Worm (Caenorhabditis elegans) whole organism, mixed stage, embryonic: ENCODE data around the gene Y75B7B.2.

Experiments
- M03D4.4 ChIP-seq: sonication (generic microtip); optimal IDR thresholded peaks from 2 replicates; lab custom pipeline; 2017; ENCODE audit warnings: mild to moderate bottlenecking, missing genetic modification characterization, missing compliant biosample characterization
- bed-3 ChIP-seq: fragments of 200-800 bp; sonication (Bioruptor generic); optimal IDR thresholded peaks from 3 replicates; lab custom pipeline; 2018; ENCODE audit warnings: mild to moderate bottlenecking, missing genetic modification characterization, moderate library complexity, missing compliant biosample characterization
- blmp-1 ChIP-seq: fragments of 150-350 bp; optimal IDR thresholded peaks from 2 replicates; lab custom pipeline; 2014; ENCODE audit warnings: missing biosample characterization, missing genetic modification characterization
- ceh-43 ChIP-seq: fragments of 200-800 bp; sonication (Bioruptor generic); optimal IDR thresholded peaks from 2 replicates; lab custom pipeline; 2018; ENCODE audit warnings: mild to moderate bottlenecking, missing genetic modification characterization, moderate library complexity, missing compliant biosample characterization
- ceh-83 ChIP-seq: fragments of 200-800 bp; sonication (Bioruptor generic); optimal IDR thresholded peaks from 2 replicates; lab custom pipeline; 2018; ENCODE audit warnings: mild to moderate bottlenecking, missing genetic modification characterization, missing compliant biosample characterization
- ces-1 ChIP-seq: fragments of 150-350 bp; optimal IDR thresholded peaks from 2 replicates; lab custom pipeline; 2014; ENCODE audit warnings: missing biosample characterization, missing genetic modification reagents, missing genetic modification characterization
- cnd-1 ChIP-seq: fragments of 200-800 bp; sonication (Bioruptor generic); optimal IDR thresholded peaks from 2 replicates; lab custom pipeline; 2018; ENCODE audit warnings: mild to moderate bottlenecking, missing genetic modification characterization, missing compliant biosample characterization
- drap-1 ChIP-seq: fragments of 200-800 bp; sonication (Bioruptor generic); optimal IDR thresholded peaks from 3 replicates; lab custom pipeline; 2018; ENCODE audit warnings: mild to moderate bottlenecking, missing genetic modification characterization, missing compliant biosample characterization
- elt-1 ChIP-seq: sonication (generic microtip); optimal IDR thresholded peaks from 2 replicates; lab custom pipeline; 2017; ENCODE audit warnings: missing genetic modification characterization, mild to moderate bottlenecking, missing compliant biosample characterization, antibody characterized with exemption, moderate library complexity, borderline replicate concordance; ENCODE audit not compliant: insufficient read depth
- elt-3 ChIP-seq: fragments of 150-350 bp; optimal IDR thresholded peaks from 2 replicates; lab custom pipeline; 2014; ENCODE audit warnings: missing biosample characterization, missing genetic modification characterization
- flh-1 ChIP-seq: fragments of 200-800 bp; sonication (Bioruptor generic); optimal IDR thresholded peaks from 2 replicates; lab custom pipeline; 2018; ENCODE audit warnings: mild to moderate bottlenecking, missing genetic modification characterization, moderate library complexity, missing compliant biosample characterization
- hlh-1 ChIP-seq: fragments of 150-350 bp; optimal IDR thresholded peaks from 2 replicates; lab custom pipeline; 2014; ENCODE audit warnings: missing biosample characterization, missing genetic modification reagents, missing genetic modification characterization
- lin-32 ChIP-seq: fragments of 200-800 bp; sonication (Bioruptor generic); optimal IDR thresholded peaks from 2 replicates; lab custom pipeline; 2018; ENCODE audit warnings: mild to moderate bottlenecking, missing genetic modification characterization, missing compliant biosample characterization
- lsy-2 ChIP-seq: fragments of 150-350 bp; optimal IDR thresholded peaks from 2 replicates; lab custom pipeline; 2014; ENCODE audit warnings: missing biosample characterization, missing genetic modification characterization
- mab-5 ChIP-seq: fragments of 150-350 bp; optimal IDR thresholded peaks from 2 replicates; lab custom pipeline; 2014; ENCODE audit warnings: missing biosample characterization, missing genetic modification characterization
- mep-1 ChIP-seq: fragments of 150-350 bp; optimal IDR thresholded peaks from 2 replicates; lab custom pipeline; 2017; ENCODE audit warnings: missing biosample characterization, missing genetic modification reagents, missing genetic modification characterization, inconsistent platforms
- mls-2 ChIP-seq: sonication (generic microtip); optimal IDR thresholded peaks from 2 replicates; lab custom pipeline; 2016; ENCODE audit warnings: mild to moderate bottlenecking, missing genetic modification characterization, moderate library complexity, missing compliant biosample characterization
- nhr-12 ChIP-seq: fragments of 150-350 bp; optimal IDR thresholded peaks from 2 replicates; lab custom pipeline; 2014; ENCODE audit warnings: missing biosample characterization, missing genetic modification characterization
- nhr-2 ChIP-seq: fragments of 150-350 bp; optimal IDR thresholded peaks from 2 replicates; lab custom pipeline; 2014; ENCODE audit warnings: missing biosample characterization, missing genetic modification characterization
- nhr-237 ChIP-seq: fragments of 150-350 bp; optimal IDR thresholded peaks from 2 replicates; lab custom pipeline; 2014; ENCODE audit warnings: missing biosample characterization, missing genetic modification characterization
- nhr-28 ChIP-seq: fragments of 150-350 bp; optimal IDR thresholded peaks from 2 replicates; lab custom pipeline; 2014; ENCODE audit warnings: missing biosample characterization, missing genetic modification characterization
- nhr-76 ChIP-seq: sonication (generic microtip); optimal IDR thresholded peaks from 2 replicates; lab custom pipeline; 2017; ENCODE audit warnings: missing biosample characterization, missing genetic modification characterization
- pha-4 ChIP-seq: fragments of 150-350 bp; optimal IDR thresholded peaks from 2 replicates; lab custom pipeline; 2018; ENCODE audit warnings: missing biosample characterization, missing genetic modification reagents, missing genetic modification characterization
- sem-2 ChIP-seq: fragments of 200-800 bp; sonication (Bioruptor generic); optimal IDR thresholded peaks from 2 replicates; lab custom pipeline; 2018; ENCODE audit warnings: mild to moderate bottlenecking, missing genetic modification characterization, missing compliant biosample characterization
- snpc-4 ChIP-seq: fragments of 150-350 bp; optimal IDR thresholded peaks from 2 replicates; lab custom pipeline; 2014; ENCODE audit warnings: missing biosample characterization, missing genetic modification characterization
- sptf-1 ChIP-seq: sonication (generic microtip); optimal IDR thresholded peaks from 2 replicates; lab custom pipeline; 2017; ENCODE audit warnings: mild to moderate bottlenecking, missing genetic modification characterization, moderate library complexity, missing compliant biosample characterization
- tbx-8 ChIP-seq: fragments of 200-800 bp; sonication (Bioruptor generic); optimal IDR thresholded peaks from 2 replicates; lab custom pipeline; 2018; ENCODE audit warnings: mild to moderate bottlenecking, missing genetic modification characterization, moderate library complexity, missing compliant biosample characterization
- unc-120 ChIP-seq: sonication (generic microtip); optimal IDR thresholded peaks from 2 replicates; lab custom pipeline; 2017; ENCODE audit warnings: missing genetic modification characterization, missing compliant biosample characterization; ENCODE audit not compliant: poor library complexity, severe bottlenecking
- unc-39 ChIP-seq: fragments of 150-350 bp; optimal IDR thresholded peaks from 2 replicates; lab custom pipeline; 2014; ENCODE audit warnings: missing biosample characterization, missing genetic modification characterization
- zip-8 ChIP-seq: fragments of 150-350 bp; optimal IDR thresholded peaks from 2 replicates; lab custom pipeline; 2014; ENCODE audit warnings: missing biosample characterization, missing genetic modification characterization

The Y75B7B.2 gene

DNA sequence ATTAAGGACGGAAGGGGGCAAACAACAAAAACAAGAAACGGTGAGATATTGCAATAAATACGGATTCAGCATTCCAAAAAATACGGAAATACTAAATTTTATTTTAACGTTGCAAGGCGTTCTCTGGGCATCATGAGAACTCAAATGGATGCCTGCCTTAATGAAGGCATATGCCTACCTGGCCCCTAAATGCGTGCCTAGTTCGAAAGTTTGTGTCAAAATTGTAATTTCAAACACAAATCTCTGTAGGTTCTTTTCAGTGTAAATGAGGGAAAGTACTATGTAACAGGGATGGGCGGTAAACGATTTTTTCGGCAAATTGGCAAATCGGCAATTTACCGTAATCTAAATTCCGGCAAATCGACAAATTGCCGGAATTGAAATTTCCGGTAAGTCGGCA is 26.3 kb upstream of the Y75B7B.2 start:
- TF ChIP-seq pha-4 (tag; lab: Kevin White, UChicago) = no peak
- TF ChIP-seq lin-32 (GFP tag; lab: Kevin White, UChicago) = no peak
- no peak for TF ChIP-seq ces-1 (GFP tag; lab: Kevin White, UChicago)
- no peak for TF ChIP-seq zip-8
- no peak for TF ChIP-seq sem-2 (GFP tag; lab: Kevin White, UChicago)
- no peak for TF ChIP-seq unc-39 (tag; lab: Kevin White, UChicago)
- no peak for TF ChIP-seq unc-120 (tag; lab: Kevin White, UChicago)
- TF ChIP-seq nhr-12 (tag; lab: Kevin White, UChicago) = no peak
- TF ChIP-seq mls-2 (tag; lab: Kevin White, UChicago) = no peak
- no peak for TF ChIP-seq flh-1 (GFP tag; lab: Kevin White, UChicago)
- TF ChIP-seq elt-3 (tag; lab: Kevin White, UChicago) = no peak
- no peak for TF ChIP-seq M03D4.4 (tag; lab: Kevin White, UChicago)
- no peak for TF ChIP-seq ceh-83 (GFP tag; lab: Kevin White, UChicago)
- no peak for TF ChIP-seq bed-3 (GFP tag; lab: Kevin White, UChicago)
- no peak for TF ChIP-seq nhr-237 (tag; lab: Kevin White, UChicago)

DNA sequence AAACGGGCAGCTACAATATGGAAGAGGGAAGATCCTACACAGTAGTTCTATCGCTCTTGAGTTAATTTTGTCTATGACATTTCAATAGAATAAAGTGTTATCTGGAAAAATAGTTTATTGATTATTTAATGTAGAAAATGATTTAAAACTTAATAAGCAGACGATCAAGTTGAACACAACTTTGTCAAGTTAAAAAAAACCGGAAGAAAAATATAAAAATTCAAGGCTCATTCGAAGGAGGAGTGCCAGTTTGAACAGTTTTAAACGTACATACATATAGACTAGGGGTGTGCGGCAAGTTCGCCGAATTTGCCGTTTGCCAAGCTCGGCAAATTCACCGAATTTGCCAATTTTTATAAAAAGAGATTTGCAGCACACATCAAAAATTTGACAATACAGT is 23.4 kb upstream of the Y75B7B.2 start, which contains the start of gene egl-2:
Gene egl-2, minus strand, starts transcription at position 101 of the 400 bp plus-strand sequence.
- no peak for TF ChIP-seq lsy-2
- TF ChIP-seq ceh-43 (GFP tag; lab: Kevin White, UChicago) = no peak
- no peak for TF ChIP-seq elt-1 (tag; lab: Kevin White, UChicago)
- TF ChIP-seq sptf-1 (tag; lab: Kevin White, UChicago) = no peak
- no peak for TF ChIP-seq snpc-4
- TF ChIP-seq mls-2 (tag; lab: Kevin White, UChicago) = no peak
- no peak for TF ChIP-seq blmp-1 (tag; lab: Kevin White, UChicago)
- TF ChIP-seq sem-2 (GFP tag; lab: Kevin White, UChicago) = no peak
- TF ChIP-seq nhr-76 = no peak
- TF ChIP-seq hlh-1 (tag; lab: Kevin White, UChicago) = no peak
- TF ChIP-seq nhr-2 (tag; lab: Kevin White, UChicago) = no peak
- TF ChIP-seq pha-4 (tag; lab: Kevin White, UChicago) = no peak
- TF ChIP-seq flh-1 (GFP tag; lab: Kevin White, UChicago) = no peak
- no peak for TF ChIP-seq cnd-1 (tag; lab: Kevin White, UChicago)
- no peak for TF ChIP-seq nhr-28 (tag; lab: Kevin White, UChicago)
- TF ChIP-seq unc-120 (tag; lab: Kevin White, UChicago) = no peak
- TF ChIP-seq, all 35 proteins: peak for 0

ce11 chrV:1287276-1287675 is 11.5 kb upstream of the Y75B7B.2 start:
- TF ChIP-seq sptf-1 (tag; lab: Kevin White, UChicago) (no peak), tbx-8 (no peak), hlh-1 (tag; lab: Kevin White, UChicago) (no peak), pha-4 (tag; lab: Kevin White, UChicago) (no peak), zip-8 (no peak), mep-1 (no peak)

DNA sequence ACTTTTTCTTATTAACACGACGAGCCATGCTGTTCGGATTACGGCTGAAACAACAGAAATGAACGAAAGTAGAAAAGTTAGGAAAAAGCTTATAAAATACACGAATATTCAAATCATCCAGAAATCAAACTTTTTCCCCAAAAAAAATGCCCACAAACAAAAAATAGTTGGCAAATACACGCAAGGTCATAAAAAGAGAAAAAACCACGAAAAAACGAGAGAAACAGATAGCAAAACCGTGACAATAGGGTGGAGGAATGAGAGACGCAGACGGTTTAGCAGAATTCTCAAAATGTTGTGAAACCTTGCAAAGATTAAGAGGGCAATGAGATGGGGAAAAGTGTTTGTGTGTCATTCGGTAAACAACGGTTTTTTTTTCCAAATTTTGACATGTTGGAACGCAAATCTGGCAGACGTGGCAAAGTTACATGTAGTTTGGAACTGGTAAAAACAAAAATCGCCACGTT is 9.9 kb upstream of the Y75B7B.2 start, which contains the start of gene tank-1:
Gene tank-1, minus strand, starts transcription at position 51 of the 467 bp plus-strand sequence.
- TF ChIP-seq M03D4.4 (tag; lab: Kevin White, UChicago) (no peak), zip-8 (no peak), mep-1 (no peak), nhr-28 (tag; lab: Kevin White, UChicago) (no peak), snpc-4 (no peak), lsy-2 (no peak)

DNA sequence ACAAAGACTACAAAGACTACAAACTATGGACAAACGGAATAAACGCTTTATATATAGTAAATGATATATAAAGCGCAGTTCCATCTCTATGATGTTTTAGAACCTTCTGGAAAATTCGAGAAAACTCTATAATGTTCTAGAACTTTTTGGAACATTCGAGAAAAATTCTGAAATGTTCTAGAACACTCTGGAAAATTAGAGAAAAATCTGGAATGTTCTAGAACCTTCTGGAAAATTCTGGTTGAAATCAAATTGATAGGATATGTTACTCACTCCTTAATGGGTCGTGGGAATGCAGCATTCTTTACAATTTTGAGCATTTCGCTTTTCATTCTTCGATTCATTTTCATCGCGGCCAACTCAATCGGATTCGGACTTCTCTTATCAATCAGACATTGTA is 2.7 kb upstream of the Y75B7B.2 start:
- no peak for TF ChIP-seq tbx-8
- TF ChIP-seq unc-120 (tag; lab: Kevin White, UChicago) = no peak
- no peak for TF ChIP-seq M03D4.4 (tag; lab: Kevin White, UChicago)
- TF ChIP-seq nhr-12 (tag; lab: Kevin White, UChicago) = no peak
- TF ChIP-seq cnd-1 (tag; lab: Kevin White, UChicago) = no peak
- no peak for TF ChIP-seq ceh-43 (GFP tag; lab: Kevin White, UChicago)
- no peak for TF ChIP-seq mls-2 (tag; lab: Kevin White, UChicago)
- no peak for TF ChIP-seq elt-1 (tag; lab: Kevin White, UChicago)
- TF ChIP-seq hlh-1 (tag; lab: Kevin White, UChicago) = no peak
- no peak for TF ChIP-seq sem-2 (GFP tag; lab: Kevin White, UChicago)
- TF ChIP-seq drap-1 (GFP tag; lab: Kevin White, UChicago) = no peak
- TF ChIP-seq mab-5 (tag; lab: Kevin White, UChicago) = no peak
- no peak for TF ChIP-seq lsy-2
